Worm (Caenorhabditis elegans): Measurements from ENCODE around the gene clpr-2.

- TF ChIP-seq ama-1 (optimal IDR thresholded peaks at IDR 0.05) (no peak), ama-1 (GFP tag; optimal IDR thresholded peaks at IDR 0.05) (no peak), ceh-27 (GFP tag; optimal IDR thresholded peaks at IDR 0.05) (no peak), F33H1.4 (GFP tag; IDR thresholded peaks at IDR 0.05) (no peak), ztf-18 (tag; optimal IDR thresholded peaks at IDR 0.05) (no peak), Y53F4B.3 (GFP tag; IDR thresholded peaks at IDR 0.05) (no peak), K12H6.12 (tag; optimal IDR thresholded peaks at IDR 0.05) (no peak)
Measured at ce11 chrII:1236479-1236878, 22.3 kb upstream of the clpr-2 start.

Measured in whole organism, young adult.